Fruit fly (Drosophila melanogaster): ENCODE data around the gene Pgant6.
A peak's percentile ranks its signal among the peaks of the same experiment; 100 is the strongest.

Pgant6 gene

dm6 chr3L:2772045-2772444 is 10.0 kb upstream of the Pgant6 start, which contains the start of gene AhcyL1 (continued):
- TF ChIP-seq CG9797 (GFP tag; optimal IDR thresholded peaks at IDR 0.05) (peak; percentile 78), cwo (GFP tag; optimal IDR thresholded peaks at IDR 0.05) (no peak), cato (GFP tag; optimal IDR thresholded peaks at IDR 0.05; ENCODE audit: borderline replicate concordance) (no peak), CG9727 (GFP tag; optimal IDR thresholded peaks at IDR 0.05) (no peak), BtbVII (GFP tag; optimal IDR thresholded peaks at IDR 0.05) (no peak), row (GFP tag; IDR thresholded peaks at IDR 0.05) (no peak; the same call in 2 of the 3 replicates), CG12104 (GFP tag; optimal IDR thresholded peaks at IDR 0.05) (no peak), CG14441 (GFP tag; IDR thresholded peaks at IDR 0.05) (no peak), CG1603 (tag; optimal IDR thresholded peaks at IDR 0.05) (peak; percentile 42), CG1647 (GFP tag; optimal IDR thresholded peaks at IDR 0.05) (no peak), CG14014 (GFP tag; IDR thresholded peaks at IDR 0.05) (no peak), lab (GFP tag; optimal IDR thresholded peaks at IDR 0.05) (no peak), CG34422 (GFP tag; IDR thresholded peaks at IDR 0.05) (peak; percentile 40; the same call in 1 of the 3 replicates), gfzf (GFP tag; optimal IDR thresholded peaks at IDR 0.05) (peak; percentile 85), dm (GFP tag; optimal IDR thresholded peaks at IDR 0.05) (no peak), BEAF-32 (GFP tag; optimal IDR thresholded peaks at IDR 0.05) (peak; percentile 14), CG2875 (GFP tag; optimal IDR thresholded peaks at IDR 0.05) (no peak), CG10654 (GFP tag; optimal IDR thresholded peaks at IDR 0.05) (no peak), CG6765 (GFP tag; optimal IDR thresholded peaks at IDR 0.05) (no peak), gsb-n (tag; optimal IDR thresholded peaks at IDR 0.05) (no peak), Sox102F (GFP tag; optimal IDR thresholded peaks at IDR 0.05) (no peak), wek (GFP tag; optimal IDR thresholded peaks at IDR 0.05) (no peak), grau (tag; optimal IDR thresholded peaks at IDR 0.05) (no peak), Drgx (GFP tag; IDR thresholded peaks at IDR 0.05) (0 out of 2 replicates have a peak, but pooled peaks have one; percentile 14), Doc2 (GFP tag; IDR thresholded peaks at IDR 0.05) (no peak), CG17186 (GFP tag; optimal IDR thresholded peaks at IDR 0.05) (peak; percentile 7), MESR4 (GFP tag; optimal IDR thresholded peaks at IDR 0.05) (peak; percentile 94), D19A (tag; optimal IDR thresholded peaks at IDR 0.05) (no peak), Dp (GFP tag; optimal IDR thresholded peaks at IDR 0.05) (peak; percentile 25), p53 (GFP tag; optimal IDR thresholded peaks at IDR 0.05) (no peak), Mad (GFP tag; optimal IDR thresholded peaks at IDR 0.05) (no peak), HHEX (GFP tag; optimal IDR thresholded peaks at IDR 0.05) (no peak), lbe (GFP tag; optimal IDR thresholded peaks at IDR 0.05) (no peak), E2f2 (GFP tag; IDR thresholded peaks at IDR 0.05) (peak; percentile 40; the same call in 1 of the 2 replicates), pfk (GFP tag; optimal IDR thresholded peaks at IDR 0.05) (no peak), Fer2 (tag; optimal IDR thresholded peaks at IDR 0.05) (no peak), CG30020 (tag; optimal IDR thresholded peaks at IDR 0.05) (no peak), jigr1 (GFP tag; IDR thresholded peaks at IDR 0.05) (no peak), tll (GFP tag; optimal IDR thresholded peaks at IDR 0.05) (no peak), CG10209 (GFP tag; optimal IDR thresholded peaks at IDR 0.05) (no peak), Abd-B (GFP tag; optimal IDR thresholded peaks at IDR 0.05) (no peak), pita (GFP tag; optimal IDR thresholded peaks at IDR 0.05) (no peak), sug (tag; optimal IDR thresholded peaks at IDR 0.05) (peak; percentile 86), CG4404 (GFP tag; IDR thresholded peaks at IDR 0.05) (no peak), CG9215 (GFP tag; IDR thresholded peaks at IDR 0.05) (no peak), bsh (GFP tag; optimal IDR thresholded peaks at IDR 0.05) (no peak), Ets65A (GFP tag) (no peak), phol (tag; optimal IDR thresholded peaks at IDR 0.05) (no peak), CG13624 (GFP tag; optimal IDR thresholded peaks at IDR 0.05) (no peak), vnd (GFP tag; IDR thresholded peaks at IDR 0.05; ENCODE audit: partially characterized antibody) (no peak)

Data from whole organism, embryonic.